Worm (Caenorhabditis elegans) whole organism, L3 larva: ENCODE data around the gene M7.12.

ENCODE experiments used
- R02D3.7 ChIP-seq: fragments of 150-350 bp; optimal IDR thresholded peaks from 2 replicates; lab custom pipeline; 2014; ENCODE audit warnings: missing biosample characterization, missing genetic modification characterization
- aly-2 ChIP-seq: fragments of 150-350 bp; optimal IDR thresholded peaks from 2 replicates; lab custom pipeline; 2014; ENCODE audit warnings: missing biosample characterization, missing genetic modification characterization
- ama-1 ChIP-seq: fragments of 150-350 bp; optimal IDR thresholded peaks from 2 replicates; lab custom pipeline; 2018
- ceh-16 ChIP-seq: sonication (generic microtip); optimal IDR thresholded peaks from 2 replicates; lab custom pipeline; 2017; ENCODE audit warnings: missing biosample characterization, missing genetic modification characterization
- ceh-28 ChIP-seq: fragments of 150-350 bp; optimal IDR thresholded peaks from 2 replicates; lab custom pipeline; 2014; ENCODE audit warnings: missing biosample characterization, missing genetic modification reagents, missing genetic modification characterization
- ceh-82 ChIP-seq: fragments of 150-350 bp; optimal IDR thresholded peaks from 2 replicates; lab custom pipeline; 2014; ENCODE audit warnings: missing biosample characterization, missing genetic modification characterization
- daf-12 ChIP-seq: fragments of 150-350 bp; optimal IDR thresholded peaks from 2 replicates; lab custom pipeline; 2014; ENCODE audit warnings: missing biosample characterization, missing genetic modification reagents, missing genetic modification characterization
- egl-27 ChIP-seq: sonication (generic microtip); optimal IDR thresholded peaks from 4 replicates; lab custom pipeline; 2017; ENCODE audit warnings: missing biosample characterization, missing genetic modification reagents, missing genetic modification characterization
- egl-5 ChIP-seq: fragments of 150-350 bp; optimal IDR thresholded peaks from 2 replicates; lab custom pipeline; 2017; ENCODE audit warnings: missing biosample characterization, missing genetic modification reagents, missing genetic modification characterization, inconsistent platforms
- elt-1 ChIP-seq: fragments of 150-350 bp; optimal IDR thresholded peaks from 2 replicates; lab custom pipeline; 2014; ENCODE audit warnings: missing biosample characterization, missing genetic modification characterization
- elt-2 ChIP-seq: sonication (generic microtip); optimal IDR thresholded peaks from 2 replicates; lab custom pipeline; 2016; ENCODE audit warnings: missing genetic modification reagents, mild to moderate bottlenecking, missing genetic modification characterization, missing compliant biosample characterization
- elt-3 ChIP-seq, 3 experiments: fragments of 150-350 bp in 1 of 3; sonication (generic microtip) in 2 of 3; optimal IDR thresholded peaks; 2 replicates in 2 of 3; 4 replicates in 1 of 3; lab custom pipeline; 2014 to 2017; ENCODE audit warnings: missing biosample characterization in 3 of 3, missing genetic modification characterization in 3 of 3
- eor-1 ChIP-seq, 2 experiments: fragments of 150-350 bp; optimal IDR thresholded peaks; 2 replicates each; lab custom pipeline; 2014 to 2018; ENCODE audit warnings: missing biosample characterization in 2 of 2, missing genetic modification characterization in 2 of 2
- fkh-10 ChIP-seq: sonication (generic microtip); optimal IDR thresholded peaks from 2 replicates; lab custom pipeline; 2017; ENCODE audit warnings: missing biosample characterization, missing genetic modification reagents, missing genetic modification characterization
- fkh-2 ChIP-seq: fragments of 150-350 bp; optimal IDR thresholded peaks from 2 replicates; lab custom pipeline; 2014; ENCODE audit warnings: missing biosample characterization, missing genetic modification reagents, missing genetic modification characterization
- fos-1 ChIP-seq: fragments of 150-350 bp; optimal IDR thresholded peaks from 2 replicates; lab custom pipeline; 2014; ENCODE audit warnings: missing biosample characterization, missing genetic modification characterization
- hmg-11 ChIP-seq: sonication (generic microtip); optimal IDR thresholded peaks from 2 replicates; lab custom pipeline; 2016; ENCODE audit warnings: missing genetic modification characterization, missing compliant biosample characterization
- lsy-12 ChIP-seq: sonication (generic microtip); optimal IDR thresholded peaks from 2 replicates; lab custom pipeline; 2016; ENCODE audit warnings: mild to moderate bottlenecking, missing genetic modification characterization, missing compliant biosample characterization
- nfya-1 ChIP-seq: sonication (generic microtip); optimal IDR thresholded peaks from 2 replicates; lab custom pipeline; 2017; ENCODE audit warnings: missing genetic modification characterization, mild to moderate bottlenecking, missing compliant biosample characterization, antibody characterized with exemption, moderate library complexity; ENCODE audit not compliant: insufficient read depth
- nhr-11 ChIP-seq: fragments of 150-350 bp; optimal IDR thresholded peaks from 2 replicates; lab custom pipeline; 2014; ENCODE audit warnings: missing biosample characterization, missing genetic modification characterization
- nhr-23 ChIP-seq: fragments of 150-350 bp; optimal IDR thresholded peaks from 2 replicates; lab custom pipeline; 2014; ENCODE audit warnings: missing biosample characterization, missing genetic modification reagents, missing genetic modification characterization
- nhr-28 ChIP-seq: fragments of 150-350 bp; optimal IDR thresholded peaks from 2 replicates; lab custom pipeline; 2014; ENCODE audit warnings: missing biosample characterization, missing genetic modification characterization
- nhr-67 ChIP-seq: fragments of 150-350 bp; optimal IDR thresholded peaks from 2 replicates; lab custom pipeline; 2014; ENCODE audit warnings: missing biosample characterization, missing genetic modification characterization
- nhr-76 ChIP-seq: fragments of 150-350 bp; sonication (generic microtip); optimal IDR thresholded peaks from 5 replicates; lab custom pipeline; 2014; ENCODE audit warnings: missing biosample characterization, missing genetic modification characterization
- pha-4 ChIP-seq: fragments of 150-350 bp; optimal IDR thresholded peaks from 2 replicates; lab custom pipeline; 2014; ENCODE audit warnings: missing biosample characterization, missing genetic modification reagents, missing genetic modification characterization
- sea-2 ChIP-seq: fragments of 150-350 bp; sonication (generic microtip); optimal IDR thresholded peaks from 4 replicates; lab custom pipeline; 2014; ENCODE audit warnings: missing biosample characterization, missing genetic modification reagents, missing genetic modification characterization
- tbx-2 ChIP-seq: sonication (generic microtip); optimal IDR thresholded peaks from 2 replicates; lab custom pipeline; 2016; ENCODE audit warnings: mild to moderate bottlenecking, missing genetic modification characterization, missing compliant biosample characterization
- unc-39 ChIP-seq: sonication (generic microtip); optimal IDR thresholded peaks from 4 replicates; lab custom pipeline; 2017; ENCODE audit warnings: missing biosample characterization, missing genetic modification characterization
- ztf-4 ChIP-seq: fragments of 150-350 bp; optimal IDR thresholded peaks from 2 replicates; lab custom pipeline; 2014; ENCODE audit warnings: missing biosample characterization, missing genetic modification characterization

M7.12 gene

DNA sequence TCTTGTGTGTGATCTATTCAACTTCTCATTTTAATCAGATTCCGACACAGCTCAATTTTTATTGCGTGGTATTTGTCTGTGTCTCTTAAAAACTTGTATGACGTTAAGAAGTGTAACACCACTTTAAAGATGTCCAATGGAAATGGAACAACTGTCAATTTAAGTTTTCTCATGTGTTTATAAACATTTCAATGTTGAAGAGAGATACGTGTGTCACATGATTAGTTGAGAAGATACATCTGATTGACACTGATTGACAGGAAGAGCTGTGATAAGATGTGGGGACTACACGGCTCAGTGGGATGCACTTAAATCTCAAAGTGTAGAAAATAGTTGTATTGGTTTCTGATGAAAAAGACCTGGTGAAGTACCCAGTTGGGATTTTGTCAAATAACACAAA lies 29.5 kb downstream of the M7.12 start (continued):
- TF ChIP-seq sea-2: no peak
- peak; percentile 68 for TF ChIP-seq nhr-11
- no peak for TF ChIP-seq aly-2
- no peak for TF ChIP-seq nhr-23 (tag; lab: Kevin White, UChicago)
- TF ChIP-seq, all 47 proteins: peak for 4

DNA sequence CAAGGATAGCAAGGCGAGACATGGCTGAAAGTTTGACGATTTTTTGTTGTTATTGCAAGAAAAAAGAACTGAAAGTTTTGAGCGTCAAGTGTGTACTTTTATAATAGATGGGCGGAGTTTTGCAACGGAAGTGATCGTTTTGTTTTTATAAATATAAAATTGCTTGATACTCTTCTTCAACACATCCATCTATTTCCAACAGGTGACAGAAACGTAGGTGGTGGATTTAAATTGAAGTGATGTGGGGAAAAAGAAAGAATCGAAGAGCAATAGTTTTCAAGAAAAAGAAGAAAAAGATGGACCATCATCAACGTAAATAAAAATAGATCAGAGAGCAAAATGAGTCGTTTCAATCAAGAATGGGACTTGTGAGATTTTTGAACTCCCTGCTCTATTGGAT lies 30.8 kb downstream of the M7.12 start, which contains the start of gene ttr-17:
TSS of gene ttr-17 (minus strand) at position 24 of the 400 bp plus-strand sequence.
- TF ChIP-seq nfya-1 (tag; lab: Kevin White, UChicago) (peak; percentile 4), fos-1 (tag; lab: Kevin White, UChicago) (no peak)

DNA sequence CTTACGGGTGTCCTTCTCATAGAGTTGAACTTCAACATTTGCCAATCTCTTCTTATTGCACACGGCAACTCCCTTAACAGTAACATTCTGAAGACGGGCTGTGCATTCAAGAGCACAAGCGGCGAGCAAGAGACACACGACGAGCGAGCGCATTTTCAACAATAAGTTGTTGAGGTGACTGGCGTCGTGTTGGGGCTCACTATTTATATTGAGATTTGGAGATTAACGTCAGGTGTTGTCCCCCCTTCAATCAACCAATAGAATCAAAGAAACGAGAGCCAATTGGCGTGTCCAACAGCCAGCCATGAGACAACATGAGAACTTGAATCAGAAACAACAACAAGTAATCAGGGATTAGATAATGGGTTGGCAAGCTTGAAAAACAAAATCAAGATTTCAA lies 33.8 kb downstream of the M7.12 start, which contains the start of gene ttr-16:
TSS of gene ttr-16 (minus strand) at position 176 of the 400 bp plus-strand sequence.
- TF ChIP-seq egl-5 (tag; lab: Kevin White, UChicago) (peak; percentile 63), ceh-16 (tag; lab: Kevin White, UChicago) (no peak), nfya-1 (tag; lab: Kevin White, UChicago) (peak; percentile 84), tbx-2 (tag; lab: Kevin White, UChicago) (no peak), ama-1 (peak; percentile 55)

DNA sequence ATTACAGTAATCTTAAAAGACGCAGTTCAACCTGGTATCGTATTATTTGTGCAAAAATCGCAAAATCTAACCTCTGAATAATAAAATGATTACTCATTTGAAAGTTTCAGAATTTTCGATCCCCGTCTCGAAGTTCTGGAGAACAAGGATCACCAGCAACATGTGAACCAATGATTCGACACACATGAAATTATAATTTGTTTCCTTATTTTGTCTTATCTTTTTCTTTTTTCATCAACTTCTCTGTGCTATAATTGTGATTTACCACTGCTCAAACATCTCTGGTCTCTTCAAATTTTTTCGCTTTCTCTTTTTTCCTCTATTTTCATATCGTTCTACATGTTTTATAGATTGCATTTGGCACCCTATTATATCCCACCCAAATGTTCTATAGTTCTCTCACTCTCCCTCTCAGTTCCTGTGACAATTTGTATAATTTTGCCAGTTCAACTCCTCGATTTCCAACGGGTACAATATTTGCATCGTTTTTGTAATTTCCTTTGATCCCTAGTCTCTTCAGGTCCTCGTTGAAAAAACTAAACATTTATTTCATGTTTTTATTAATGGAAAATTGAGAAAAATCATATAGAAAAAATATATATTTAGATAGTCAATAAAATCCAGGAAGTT lies 34.7 kb downstream of the M7.12 start:
- peak; percentile 41 for TF ChIP-seq ceh-28 (tag; lab: Kevin White, UChicago)
- peak; percentile 32 for TF ChIP-seq nfya-1 (tag; lab: Kevin White, UChicago)
- TF ChIP-seq ztf-4: no peak
- no peak for TF ChIP-seq ceh-16 (tag; lab: Kevin White, UChicago)
- TF ChIP-seq ceh-82 (tag; lab: Kevin White, UChicago): peak; percentile 4
- TF ChIP-seq elt-1: no peak
- TF ChIP-seq nhr-23 (tag; lab: Kevin White, UChicago): no peak
- TF ChIP-seq daf-12 (tag; lab: Kevin White, UChicago): peak; percentile 28
- no peak for TF ChIP-seq nhr-76 (tag; lab: Kevin White, UChicago)

DNA sequence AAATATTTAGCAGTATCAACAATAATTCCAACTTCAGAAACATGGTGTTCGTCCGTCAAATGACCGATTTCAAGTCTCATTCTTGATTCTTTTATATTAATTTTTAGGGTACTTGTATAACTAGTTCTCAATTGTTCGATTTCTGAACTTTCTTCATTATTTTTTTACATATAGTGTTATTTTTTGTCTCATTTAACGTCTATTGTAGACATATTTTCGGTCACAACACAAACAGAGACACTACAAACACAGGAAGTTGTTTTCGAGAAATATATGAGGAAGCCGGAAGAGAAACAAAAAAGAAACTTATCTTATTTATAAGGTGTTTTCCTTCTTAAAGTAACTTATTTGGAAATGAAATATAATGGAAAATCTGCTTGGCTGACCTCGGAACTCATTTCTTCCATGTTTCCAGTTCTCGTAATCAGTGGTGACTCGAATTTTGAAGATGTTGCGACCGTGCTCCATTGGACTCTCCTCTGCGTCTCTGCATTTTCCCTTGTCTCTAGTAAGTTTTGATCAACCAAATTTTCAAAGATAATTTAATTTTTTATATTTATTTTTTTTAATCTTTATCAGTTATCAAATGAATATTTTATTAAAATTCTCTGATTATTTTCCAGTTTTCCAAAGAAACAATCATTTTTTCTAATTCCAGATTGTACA lies 44.0 kb downstream of the M7.12 start, which contains the start of the genes F36H1.12 and lin-3:
TSS of gene F36H1.12 (minus strand) at position 51 of the 666 bp plus-strand sequence.
TSS of gene lin-3 (plus strand) at position 657 of the 666 bp plus-strand sequence.
- TF ChIP-seq ceh-16 (tag; lab: Kevin White, UChicago): no peak
- no peak for TF ChIP-seq elt-3 (tag; optimal IDR thresholded peaks at IDR 0.05; lab: Kevin White, UChicago)
- no peak for TF ChIP-seq egl-27
- no peak for TF ChIP-seq daf-12 (tag; lab: Kevin White, UChicago)
- TF ChIP-seq fkh-2 (tag; lab: Kevin White, UChicago): no peak
- TF ChIP-seq nhr-28 (tag; lab: Kevin White, UChicago): no peak

DNA sequence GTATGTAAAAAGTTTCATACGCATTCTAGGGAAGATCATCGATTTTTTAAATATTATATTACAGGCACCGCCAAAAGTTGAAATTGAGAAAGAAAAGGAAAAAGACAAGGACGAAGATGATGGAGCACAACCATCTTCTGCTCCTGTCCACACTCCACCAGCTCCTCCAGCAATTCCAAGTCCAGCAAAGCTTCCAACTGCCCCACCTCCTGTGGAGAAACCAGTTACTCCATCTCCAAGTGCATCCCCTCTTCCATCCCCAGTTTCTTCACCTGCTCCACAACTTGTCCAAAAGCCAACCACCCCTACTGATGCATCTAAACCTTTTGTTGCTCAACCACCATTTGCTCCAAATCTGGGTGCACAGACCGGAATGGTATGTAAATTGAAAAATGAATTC lies 45.8 kb downstream of the M7.12 start:
- TF ChIP-seq R02D3.7 (tag; lab: Kevin White, UChicago) (no peak), nhr-67 (tag; lab: Kevin White, UChicago) (no peak), fkh-10 (no peak), ceh-28 (tag; lab: Kevin White, UChicago) (no peak), nhr-11 (no peak), nfya-1 (tag; lab: Kevin White, UChicago) (no peak), nhr-23 (tag; lab: Kevin White, UChicago) (no peak), elt-2 (no peak), lsy-12 (tag; lab: Kevin White, UChicago) (no peak), unc-39 (tag; lab: Kevin White, UChicago) (no peak), fos-1 (tag; lab: Kevin White, UChicago) (no peak), eor-1 (tag; optimal IDR thresholded peaks at IDR 0.05; lab: Kevin White, UChicago) (no peak), elt-3 (tag; optimal IDR thresholded peaks at IDR 0.05; lab: Kevin White, UChicago) (no peak), nhr-76 (tag; lab: Kevin White, UChicago) (no peak), sea-2 (no peak), hmg-11 (no peak), ceh-16 (tag; lab: Kevin White, UChicago) (no peak), pha-4 (no peak), ceh-82 (tag; lab: Kevin White, UChicago) (no peak)
- TF ChIP-seq, all 47 proteins: peak for 0
